Worm (Caenorhabditis elegans) whole organism, young adult: ENCODE measurements around the gene F28A10.4.

ENCODE experiments used
- attf-6 ChIP-seq: fragments of 200-800 bp; sonication (Bioruptor generic); IDR thresholded peaks from 2 replicates; pipeline ENCODE4 v1.3.6; 2022; ENCODE audit warnings: missing genetic modification reagents, missing genetic modification characterization, missing compliant biosample characterization
- efl-1 ChIP-seq: fragments of 150-350 bp; optimal IDR thresholded peaks from 2 replicates; lab custom pipeline; 2014; ENCODE audit warnings: missing biosample characterization, missing genetic modification reagents, missing genetic modification characterization
- hmg-20 ChIP-seq: fragments of 200-800 bp; sonication (Bioruptor generic); IDR thresholded peaks from 2 replicates; pipeline ENCODE4 v1.3.6; 2022; ENCODE audit warnings: missing genetic modification reagents, missing genetic modification characterization, missing compliant biosample characterization
- lin-35 ChIP-seq, 3 experiments: fragments of 150-350 bp in 2 of 3; sonication (generic microtip) in 1 of 3; optimal IDR thresholded peaks; 2 replicates each; lab custom pipeline; 2014 to 2018; ENCODE audit warnings: missing biosample characterization in 3 of 3, missing genetic modification characterization in 3 of 3, missing genetic modification reagents in 3 of 3
- lin-40 ChIP-seq: sonication (generic microtip); optimal IDR thresholded peaks from 2 replicates; lab custom pipeline; 2016; ENCODE audit warnings: missing genetic modification characterization, mild to moderate bottlenecking, missing compliant biosample characterization, missing genotype, missing genetic modification reagents
- pha-4 ChIP-seq: fragments of 150-350 bp; sonication (generic microtip); optimal IDR thresholded peaks from 2 replicates; lab custom pipeline; 2014; ENCODE audit warnings: missing biosample characterization, missing genetic modification reagents, missing genetic modification characterization
- snpc-4 ChIP-seq, 5 experiments: fragments of 150-350 bp in 1 of 5; sonication (generic microtip) in 4 of 5; optimal IDR thresholded peaks; 2 replicates each; lab custom pipeline; 2014 to 2018; ENCODE audit warnings: missing genetic modification characterization in 5 of 5, missing biosample characterization in 3 of 5, antibody characterized with exemption in 2 of 5, mild to moderate bottlenecking in 2 of 5, missing compliant biosample characterization in 2 of 5, missing genotype in 2 of 5, moderate library complexity in 2 of 5, missing genetic modification reagents in 1 of 5
- unc-62 ChIP-seq: fragments of 150-350 bp; optimal IDR thresholded peaks from 2 replicates; lab custom pipeline; 2014; ENCODE audit warnings: missing biosample characterization, missing genetic modification reagents, missing genetic modification characterization

- TF ChIP-seq unc-62 (GFP tag; lab: Kevin White, UChicago) (no peak), lin-40 (tag; lab: Kevin White, UChicago) (no peak), attf-6 (no peak), hmg-20 (GFP tag; lab: Robert Waterston, UW) (no peak), lin-35 (GFP tag; optimal IDR thresholded peaks at IDR 0.05; lab: Kevin White, UChicago) (no peak), pha-4 (no peak), snpc-4 (GFP tag; optimal IDR thresholded peaks at IDR 0.05; lab: Kevin White, UChicago) (no peak), snpc-4 (tag; optimal IDR thresholded peaks at IDR 0.05; lab: Kevin White, UChicago) (no peak), efl-1 (GFP tag; lab: Kevin White, UChicago) (no peak)
These were observed 5.7 kb upstream of the F28A10.4 start, which contains the start of gene F28A10.8 for ce11 chrII:838414-838813.
